Worm (Caenorhabditis elegans): ENCODE data around the gene T04B2.7.

- TF ChIP-seq elt-1 (tag; optimal IDR thresholded peaks at IDR 0.05) (no peak), nhr-25 (tag; optimal IDR thresholded peaks at IDR 0.05) (no peak), nhr-237 (tag; optimal IDR thresholded peaks at IDR 0.05) (no peak), skn-1 (tag; optimal IDR thresholded peaks at IDR 0.05) (no peak), nhr-6 (tag; optimal IDR thresholded peaks at IDR 0.05) (no peak), lin-11 (tag; optimal IDR thresholded peaks at IDR 0.05) (no peak), nhr-77 (tag; optimal IDR thresholded peaks at IDR 0.05) (no peak), lsy-2 (tag; optimal IDR thresholded peaks at IDR 0.05) (no peak), unc-62 (GFP tag; optimal IDR thresholded peaks at IDR 0.05) (no peak)
These were observed 10.0 kb downstream of the T04B2.7 start for ce11 chrIV:10046005-10046404.

Measured in whole organism, L2 larva.